Worm (Caenorhabditis elegans): Measurements from ENCODE around the gene dsl-7.
A peak's percentile ranks its signal among the peaks of the same experiment; 100 is the strongest.

DNA sequence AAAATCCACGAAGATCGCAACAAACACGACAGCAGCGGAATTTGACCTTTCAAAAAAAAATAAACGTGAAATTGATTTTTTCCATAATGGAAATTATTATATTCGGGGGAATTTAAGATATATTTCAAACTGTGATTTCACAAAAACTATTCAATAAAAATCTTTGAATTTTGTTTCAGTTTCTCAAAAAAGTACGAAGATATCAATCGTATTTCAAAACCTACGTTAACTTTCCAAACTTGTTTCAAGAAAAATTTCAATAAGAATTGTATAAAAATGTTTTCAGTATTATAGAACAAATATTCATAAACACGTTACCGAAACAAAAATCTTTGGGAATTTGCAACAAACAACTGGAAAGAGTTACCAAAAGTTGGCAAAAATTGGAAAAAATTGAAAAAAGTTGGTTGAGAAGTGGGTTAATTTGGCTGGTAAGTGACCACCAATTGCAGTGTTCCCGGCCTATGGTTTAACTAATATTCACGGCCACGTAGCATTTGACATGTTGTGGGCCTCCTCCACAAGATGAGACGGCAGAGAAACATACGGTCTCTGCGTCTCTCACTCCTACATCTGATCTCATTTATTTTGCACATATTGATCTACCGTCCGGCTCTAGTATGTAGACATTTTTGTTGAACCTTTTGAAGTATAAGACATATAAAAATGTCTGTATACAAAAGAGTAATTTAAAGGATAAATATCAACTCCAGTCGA lies 42.0 kb upstream of the dsl-7 start, which contains the start of the genes T16G1.9 and T16G1.18:
- peak; percentile 18 for TF ChIP-seq nhr-23 (tag; optimal IDR thresholded peaks at IDR 0.05)
- TF ChIP-seq daf-12 (tag; optimal IDR thresholded peaks at IDR 0.05): no peak
- TF ChIP-seq lin-15B (tag; optimal IDR thresholded peaks at IDR 0.05): peak; percentile 58
- TF ChIP-seq R02D3.7 (tag; optimal IDR thresholded peaks at IDR 0.05): no peak
- TF ChIP-seq elt-2 (tag; optimal IDR thresholded peaks at IDR 0.05): peak; percentile 42
- TF ChIP-seq tbx-2 (tag; optimal IDR thresholded peaks at IDR 0.05): no peak
- no peak for TF ChIP-seq nhr-237 (tag; optimal IDR thresholded peaks at IDR 0.05)
- TF ChIP-seq mdl-1 (tag; optimal IDR thresholded peaks at IDR 0.05): no peak
- no peak for TF ChIP-seq ztf-11 (tag; optimal IDR thresholded peaks at IDR 0.05)
- TF ChIP-seq ceh-28 (tag; optimal IDR thresholded peaks at IDR 0.05): no peak
- no peak for TF ChIP-seq ZK546.5 (tag; optimal IDR thresholded peaks at IDR 0.05)
- TF ChIP-seq ceh-16 (tag; optimal IDR thresholded peaks at IDR 0.05): no peak
